Fruit fly (Drosophila melanogaster) S2 (cell line): ENCODE results near the gene GstT3.

Experiments used
- CG8478 ChIP-seq: fragments of >200 bp; optimal IDR thresholded peaks from 2 replicates; lab custom pipeline; 2018
- CTCF ChIP-seq, 2 experiments: fragments of >200 bp; optimal IDR thresholded peaks; 2 replicates each; lab custom pipeline; 2018

Gene GstT3

dm6 chrX:20495767-20496656 is 28.8 kb downstream of the GstT3 start:
- TF ChIP-seq CG8478 (no peak), CTCF (optimal IDR thresholded peaks at IDR 0.05; lab: Kevin White, UChicago) (no peak)

- TF ChIP-seq CTCF (optimal IDR thresholded peaks at IDR 0.05; lab: Kevin White, UChicago) = no peak
- TF ChIP-seq CG8478 = no peak
These were observed 31.7 kb downstream of the GstT3 start for dm6 chrX:20498989-20499388.

- no peak for TF ChIP-seq CTCF (optimal IDR thresholded peaks at IDR 0.05; lab: Kevin White, UChicago)
- no peak for TF ChIP-seq CG8478
These were observed 32.5 kb downstream of the GstT3 start for dm6 chrX:20499802-20500201.

- TF ChIP-seq CTCF (optimal IDR thresholded peaks at IDR 0.05; lab: Kevin White, UChicago) = no peak
- no peak for TF ChIP-seq CG8478
These were observed 33.9 kb downstream of the GstT3 start for dm6 chrX:20501040-20501609.

- no peak for TF ChIP-seq CTCF (optimal IDR thresholded peaks at IDR 0.05; lab: Kevin White, UChicago)
- TF ChIP-seq CG8478 = no peak
These were observed 34.4 kb downstream of the GstT3 start for dm6 chrX:20501640-20502039.

- no peak for TF ChIP-seq CG8478
- no peak for TF ChIP-seq CTCF (optimal IDR thresholded peaks at IDR 0.05; lab: Kevin White, UChicago)
These were observed 35.0 kb downstream of the GstT3 start for dm6 chrX:20502252-20502651.

- TF ChIP-seq CG8478 = no peak
- TF ChIP-seq CTCF (optimal IDR thresholded peaks at IDR 0.05; lab: Kevin White, UChicago) = no peak
These were observed 35.7 kb downstream of the GstT3 start for dm6 chrX:20502776-20503503.

- TF ChIP-seq CTCF (optimal IDR thresholded peaks at IDR 0.05; lab: Kevin White, UChicago) (no peak), CG8478 (no peak)
These were observed 36.2 kb downstream of the GstT3 start for dm6 chrX:20503504-20503829.

dm6 chrX:20505897-20506296 is 38.6 kb downstream of the GstT3 start:
- no peak for TF ChIP-seq CG8478
- TF ChIP-seq CTCF (optimal IDR thresholded peaks at IDR 0.05; lab: Kevin White, UChicago) = no peak

- TF ChIP-seq CTCF (optimal IDR thresholded peaks at IDR 0.05; lab: Kevin White, UChicago) = no peak
- TF ChIP-seq CG8478 = no peak
These were observed 40.5 kb downstream of the GstT3 start for dm6 chrX:20507785-20508184.

- TF ChIP-seq CG8478 = no peak
- TF ChIP-seq CTCF (optimal IDR thresholded peaks at IDR 0.05; lab: Kevin White, UChicago) = no peak
These were observed 42.5 kb downstream of the GstT3 start for dm6 chrX:20509535-20510424.

- TF ChIP-seq CG8478 = no peak
- TF ChIP-seq CTCF (optimal IDR thresholded peaks at IDR 0.05; lab: Kevin White, UChicago) = peak in 1 of 2 experiments; percentile 44
These were observed 43.3 kb downstream of the GstT3 start, which contains the start of gene RhoGAP19D for dm6 chrX:20510540-20510939. TSS of gene RhoGAP19D (minus strand) at chrX:20510694.

- TF ChIP-seq CTCF (optimal IDR thresholded peaks at IDR 0.05; lab: Kevin White, UChicago) (no peak), CG8478 (no peak)
These were observed 44.2 kb downstream of the GstT3 start, which contains the start of gene CG1812 for dm6 chrX:20511382-20511853. TSS of gene CG1812 (plus strand) at chrX:20511544.

dm6 chrX:20518210-20518609 is 51.0 kb downstream of the GstT3 start:
- TF ChIP-seq CTCF (optimal IDR thresholded peaks at IDR 0.05; lab: Kevin White, UChicago) (no peak), CG8478 (no peak)

dm6 chrX:20519049-20519448 is 51.8 kb downstream of the GstT3 start:
- TF ChIP-seq CG8478 (no peak), CTCF (optimal IDR thresholded peaks at IDR 0.05; lab: Kevin White, UChicago) (no peak)
